Fruit fly (Drosophila melanogaster) whole organism, prepupa: Measurements from ENCODE around the gene ball.

Experiments
- Blimp-1 ChIP-seq: fragments of 200-800 bp; sonication (Bioruptor generic); optimal IDR thresholded peaks from 3 replicates; lab custom pipeline; 2017; ENCODE audit warnings: missing biosample characterization, missing genetic modification characterization, mild to moderate bottlenecking, moderate library complexity, missing genetic modification reagents
- CG11762 ChIP-seq: fragments of 200-800 bp; sonication (Bioruptor generic); optimal IDR thresholded peaks from 3 replicates; lab custom pipeline; 2016; ENCODE audit warnings: missing biosample characterization, missing genetic modification characterization; ENCODE audit not compliant: insufficient read depth
- CG15336 ChIP-seq: fragments of 200-800 bp; sonication (Bioruptor generic); IDR thresholded peaks from 2 replicates; pipeline ENCODE4 v1.3.6; 2022; ENCODE audit warnings: missing biosample characterization, missing genetic modification characterization
- CG1621 ChIP-seq: fragments of 200-800 bp; sonication (Bioruptor generic); optimal IDR thresholded peaks from 3 replicates; lab custom pipeline; 2018; ENCODE audit warnings: missing biosample characterization, mild to moderate bottlenecking, missing genetic modification characterization
- CG16779 ChIP-seq: fragments of 200-800 bp; sonication (Bioruptor generic); optimal IDR thresholded peaks from 3 replicates; lab custom pipeline; 2017; ENCODE audit warnings: missing biosample characterization, mild to moderate bottlenecking, missing genetic modification characterization
- CG31627 ChIP-seq: fragments of 200-800 bp; sonication (Bioruptor generic); optimal IDR thresholded peaks from 3 replicates; lab custom pipeline; 2016; ENCODE audit warnings: missing biosample characterization, missing genetic modification characterization
- CG34406 ChIP-seq: fragments of 200-800 bp; sonication (Bioruptor generic); optimal IDR thresholded peaks from 3 replicates; lab custom pipeline; 2016; ENCODE audit warnings: missing biosample characterization, missing genetic modification characterization
- CG3919 ChIP-seq: fragments of 200-800 bp; sonication (Bioruptor generic); optimal IDR thresholded peaks from 3 replicates; lab custom pipeline; 2016; ENCODE audit warnings: missing biosample characterization, missing genetic modification characterization
- CG4318 ChIP-seq: fragments of 200-800 bp; sonication (Bioruptor generic); optimal IDR thresholded peaks from 3 replicates; lab custom pipeline; 2017; ENCODE audit warnings: missing biosample characterization, mild to moderate bottlenecking, missing genetic modification characterization
- CG6163 ChIP-seq: fragments of 200-800 bp; sonication (Bioruptor generic); IDR thresholded peaks from 3 replicates; pipeline ENCODE4 v1.3.6; 2022; ENCODE audit warnings: missing biosample characterization, missing genetic modification characterization
- CG6276 ChIP-seq: fragments of 200-800 bp; sonication (Bioruptor generic); optimal IDR thresholded peaks from 2 replicates; lab custom pipeline; 2017; ENCODE audit warnings: missing biosample characterization, mild to moderate bottlenecking, missing genetic modification characterization
- CG6792 ChIP-seq: fragments of 200-800 bp; sonication (Bioruptor generic); optimal IDR thresholded peaks from 3 replicates; lab custom pipeline; 2016; ENCODE audit warnings: missing biosample characterization, missing genetic modification characterization
- CG6808 ChIP-seq: fragments of 200-800 bp; sonication (Bioruptor generic); optimal IDR thresholded peaks from 3 replicates; lab custom pipeline; 2017; ENCODE audit warnings: missing biosample characterization, missing genetic modification characterization, mild to moderate bottlenecking, moderate library complexity, missing genetic modification reagents
- CG6854 ChIP-seq: fragments of 200-800 bp; sonication (Bioruptor generic); optimal IDR thresholded peaks from 2 replicates; lab custom pipeline; 2017; ENCODE audit warnings: missing biosample characterization, mild to moderate bottlenecking, missing genetic modification characterization
- CG7368 ChIP-seq: fragments of 200-800 bp; sonication (Bioruptor generic); optimal IDR thresholded peaks from 3 replicates; lab custom pipeline; 2016; ENCODE audit warnings: missing biosample characterization, missing genetic modification characterization
- CG8119 ChIP-seq: fragments of 200-800 bp; sonication (Bioruptor generic); IDR thresholded peaks from 3 replicates; pipeline ENCODE4 v1.3.6; 2022; ENCODE audit warnings: missing biosample characterization, missing genetic modification characterization
- CG8319 ChIP-seq: fragments of 200-800 bp; sonication (Bioruptor generic); optimal IDR thresholded peaks from 3 replicates; lab custom pipeline; 2016; ENCODE audit warnings: missing biosample characterization, missing genetic modification characterization
- CG8632 ChIP-seq: fragments of 200-800 bp; sonication (Bioruptor generic); optimal IDR thresholded peaks from 3 replicates; lab custom pipeline; 2016; ENCODE audit warnings: missing biosample characterization, missing genetic modification characterization
- CG9139 ChIP-seq: fragments of 200-800 bp; sonication (Bioruptor generic); optimal IDR thresholded peaks from 3 replicates; lab custom pipeline; 2017; ENCODE audit warnings: missing biosample characterization, mild to moderate bottlenecking, missing genetic modification characterization
- Eip75B ChIP-seq: fragments of 200-800 bp; sonication (Bioruptor generic); optimal IDR thresholded peaks from 3 replicates; lab custom pipeline; 2016; ENCODE audit warnings: missing biosample characterization, missing genetic modification characterization
- Eip78C ChIP-seq: fragments of 200-800 bp; sonication (Bioruptor generic); peaks from one replicate; lab custom pipeline; 2016; ENCODE audit warnings: missing biosample characterization, missing genetic modification characterization
- Eip93F ChIP-seq: fragments of 200-800 bp; sonication (Bioruptor generic); optimal IDR thresholded peaks from 2 replicates; lab custom pipeline; 2016; ENCODE audit warnings: missing biosample characterization, mild to moderate bottlenecking, missing genetic modification characterization
- Ets96B ChIP-seq: fragments of 200-800 bp; optimal IDR thresholded peaks from 2 replicates; lab custom pipeline; 2019; ENCODE audit warnings: missing biosample characterization, mild to moderate bottlenecking, missing genetic modification characterization, moderate library complexity
- Gug ChIP-seq: fragments of 200-800 bp; sonication (Bioruptor generic); IDR thresholded peaks from 2 replicates; pipeline ENCODE4 v1.3.6; 2022; ENCODE audit warnings: missing biosample characterization, missing genetic modification characterization
- Hr38 ChIP-seq: sonication (Bioruptor generic); optimal IDR thresholded peaks from 2 replicates; lab custom pipeline; 2016; ENCODE audit warnings: missing biosample characterization, missing genetic modification characterization
- Hr4 ChIP-seq: fragments of 200-800 bp; sonication (Bioruptor generic); optimal IDR thresholded peaks from 3 replicates; lab custom pipeline; 2016; ENCODE audit warnings: missing biosample characterization, missing genetic modification characterization
- Lpt ChIP-seq: fragments of 200-800 bp; sonication (Bioruptor generic); optimal IDR thresholded peaks from 3 replicates; lab custom pipeline; 2016; ENCODE audit warnings: missing biosample characterization, missing genetic modification characterization
- Met ChIP-seq: fragments of 200-800 bp; sonication (Bioruptor generic); optimal IDR thresholded peaks from 3 replicates; lab custom pipeline; 2016; ENCODE audit warnings: missing biosample characterization, missing genetic modification characterization
- OdsH ChIP-seq: fragments of 200-800 bp; sonication (Bioruptor generic); optimal IDR thresholded peaks from 3 replicates; lab custom pipeline; 2016; ENCODE audit warnings: missing biosample characterization, missing genetic modification characterization
- Smox ChIP-seq: fragments of 200-800 bp; sonication (Bioruptor generic); optimal IDR thresholded peaks from 3 replicates; lab custom pipeline; 2016; ENCODE audit warnings: missing biosample characterization, missing genetic modification characterization
- Sox102F ChIP-seq: fragments of 200-800 bp; sonication (Bioruptor generic); optimal IDR thresholded peaks from 2 replicates; lab custom pipeline; 2016; ENCODE audit warnings: missing biosample characterization, mild to moderate bottlenecking, missing genetic modification characterization
- Sox14 ChIP-seq: fragments of 200-800 bp; sonication (Bioruptor generic); optimal IDR thresholded peaks from 3 replicates; lab custom pipeline; 2016; ENCODE audit warnings: missing biosample characterization, missing genetic modification characterization
- Sox15 ChIP-seq: fragments of 200-800 bp; sonication (Bioruptor generic); optimal IDR thresholded peaks from 3 replicates; lab custom pipeline; 2016; ENCODE audit warnings: missing biosample characterization, missing genetic modification characterization
- achi ChIP-seq: fragments of 200-800 bp; sonication (Bioruptor generic); optimal IDR thresholded peaks from 3 replicates; lab custom pipeline; 2016; ENCODE audit warnings: missing biosample characterization, missing genetic modification characterization
- dsx ChIP-seq: fragments of 200-800 bp; optimal IDR thresholded peaks from 3 replicates; lab custom pipeline; 2019; ENCODE audit warnings: missing biosample characterization, mild to moderate bottlenecking, missing genetic modification characterization, moderate library complexity; ENCODE audit not compliant: poor library complexity, severe bottlenecking
- eg ChIP-seq: fragments of 200-800 bp; sonication (Bioruptor generic); IDR thresholded peaks from 3 replicates; pipeline ENCODE4 v1.3.6; 2022; ENCODE audit warnings: missing biosample characterization, missing genetic modification characterization
- esn ChIP-seq: fragments of 200-800 bp; sonication (Bioruptor generic); optimal IDR thresholded peaks from 2 replicates; lab custom pipeline; 2016; ENCODE audit warnings: missing biosample characterization, mild to moderate bottlenecking, missing genetic modification characterization, moderate library complexity
- fd85E ChIP-seq: fragments of 200-800 bp; sonication (Bioruptor generic); optimal IDR thresholded peaks from 3 replicates; lab custom pipeline; 2016; ENCODE audit warnings: missing biosample characterization, missing genetic modification characterization
- fkh ChIP-seq: fragments of 200-800 bp; sonication (Bioruptor generic); optimal IDR thresholded peaks from 3 replicates; lab custom pipeline; 2017; ENCODE audit warnings: missing biosample characterization, mild to moderate bottlenecking, missing genetic modification characterization, moderate library complexity
- lz ChIP-seq: fragments of 200-800 bp; sonication (Bioruptor generic); optimal IDR thresholded peaks from 3 replicates; lab custom pipeline; 2016; ENCODE audit warnings: missing biosample characterization, missing genetic modification characterization
- net ChIP-seq: fragments of 200-800 bp; sonication (Bioruptor generic); optimal IDR thresholded peaks from 3 replicates; lab custom pipeline; 2016; ENCODE audit warnings: missing biosample characterization, missing genetic modification characterization
- pdm3 ChIP-seq: fragments of 200-800 bp; sonication (Bioruptor generic); optimal IDR thresholded peaks from 3 replicates; lab custom pipeline; 2016; ENCODE audit warnings: missing biosample characterization, missing genetic modification characterization
- spab ChIP-seq: fragments of 200-800 bp; sonication (Bioruptor generic); optimal IDR thresholded peaks from 2 replicates; lab custom pipeline; 2017; ENCODE audit warnings: missing biosample characterization, mild to moderate bottlenecking, missing genetic modification characterization, missing genetic modification reagents
- ss ChIP-seq, 2 experiments: fragments of 200-800 bp; sonication (Bioruptor generic); optimal IDR thresholded peaks; 2 replicates in 1 of 2; 3 replicates in 1 of 2; lab custom pipeline; 2017 to 2018; ENCODE audit warnings: mild to moderate bottlenecking in 2 of 2, missing biosample characterization in 2 of 2, missing genetic modification characterization in 2 of 2, moderate library complexity in 1 of 2
- svp ChIP-seq: fragments of 200-800 bp; sonication (Bioruptor generic); peaks from one replicate; lab custom pipeline; 2016; ENCODE audit warnings: missing biosample characterization, missing genetic modification characterization
- topi ChIP-seq: fragments of 200-800 bp; sonication (Bioruptor generic); optimal IDR thresholded peaks from 3 replicates; lab custom pipeline; 2016; ENCODE audit warnings: missing biosample characterization, missing genetic modification characterization
- vri ChIP-seq: fragments of 200-800 bp; sonication (Bioruptor generic); optimal IDR thresholded peaks from 3 replicates; lab custom pipeline; 2016; ENCODE audit warnings: missing biosample characterization, mild to moderate bottlenecking, missing genetic modification characterization

ball gene

DNA sequence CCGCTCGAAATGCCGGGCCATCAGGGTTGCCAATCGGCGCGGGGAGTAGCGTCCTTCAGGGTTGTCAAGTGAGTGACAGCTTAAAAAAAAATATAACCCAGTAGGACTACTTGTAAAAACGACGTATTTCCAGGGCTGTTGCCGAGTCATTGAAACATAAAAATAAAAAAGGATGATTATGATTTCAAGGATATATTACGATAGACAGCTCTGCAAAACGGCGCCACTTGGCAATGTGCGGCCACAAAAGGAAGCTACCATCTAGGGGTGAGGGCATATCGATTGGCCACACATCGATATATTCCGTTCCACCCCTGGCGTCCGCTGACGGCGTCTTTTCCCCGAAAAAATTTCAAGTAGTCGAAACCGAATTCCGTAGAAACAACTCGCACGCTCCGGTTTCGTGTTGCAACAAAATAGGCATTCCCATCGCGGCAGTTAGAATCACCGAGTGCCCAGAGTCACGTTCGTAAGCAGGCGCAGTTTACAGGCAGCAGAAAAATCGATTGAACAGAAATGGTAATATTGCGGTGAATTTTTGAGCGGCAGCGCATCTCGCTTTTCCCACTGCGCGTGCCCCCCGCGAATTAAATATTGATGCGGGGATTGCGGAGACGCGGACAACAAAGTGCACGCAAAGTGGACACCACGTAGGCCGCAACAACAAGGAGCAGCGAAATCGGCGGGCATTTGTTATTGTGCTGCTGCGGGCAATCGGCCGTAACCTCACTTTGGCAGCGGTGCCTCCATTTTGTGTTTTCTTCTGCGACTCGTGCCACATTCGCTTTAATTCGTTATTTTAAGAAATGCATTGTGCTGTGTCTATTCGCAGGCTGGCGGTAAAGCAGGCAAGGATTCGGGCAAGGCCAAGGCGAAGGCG, at the start of gene ball, which contains the start of gene His2Av (continued):
- TF ChIP-seq eg (GFP tag; lab: Robert Waterston, UW) (peak; percentile 80), dsx (GFP tag; lab: Kevin White, UChicago) (peak; percentile 32), net (peak; percentile 83), CG6792 (peak; percentile 76), Smox (peak; percentile 79), svp (peak; percentile 88), fd85E (no peak), vri (GFP tag; lab: Kevin White, UChicago) (peak; percentile 69), OdsH (peak; percentile 81), Hr4 (GFP tag; lab: Kevin White, UChicago) (peak; percentile 87)

DNA sequence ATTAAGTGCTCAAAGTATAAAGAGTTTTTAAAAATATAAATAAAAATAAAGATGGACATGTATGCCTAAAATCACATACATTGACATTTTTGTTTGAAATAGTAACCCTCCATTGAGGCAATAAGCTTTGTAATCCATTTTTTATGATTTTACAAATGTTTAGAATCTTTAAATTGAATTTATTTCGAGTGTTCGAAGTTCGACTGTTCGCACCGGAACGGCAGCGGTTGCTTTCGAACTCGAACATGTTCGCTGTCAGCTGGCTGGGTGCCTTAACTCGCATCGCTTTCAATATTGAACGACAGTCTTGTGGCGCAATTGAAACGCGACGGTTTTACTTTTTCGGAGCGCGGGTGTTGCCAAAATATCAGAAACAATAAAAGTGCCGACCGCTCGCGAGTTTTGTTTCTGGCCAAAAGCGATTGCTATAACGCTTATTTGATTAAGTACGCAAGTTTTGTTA, 48.9 kb upstream of the ball start, which contains the start of gene CG46339:
Gene CG46339 (plus strand): TSS at position 299 of the 463 bp plus-strand sequence.
- TF ChIP-seq CG8632 (GFP tag; lab: Kevin White, UChicago) = no peak
- TF ChIP-seq Met = no peak
- peak; percentile 63 for TF ChIP-seq Ets96B (tag; lab: Kevin White, UChicago)
- peak; percentile 80 for TF ChIP-seq CG6854 (GFP tag; lab: Kevin White, UChicago)
- TF ChIP-seq CG6163 (GFP tag; lab: Robert Waterston, UW) = peak; percentile 55; the same call in 2 of the 3 replicates
- TF ChIP-seq CG9139 (GFP tag; lab: Kevin White, UChicago) = peak; percentile 31
- peak; percentile 73 for TF ChIP-seq eg (GFP tag; lab: Robert Waterston, UW)
- no peak for TF ChIP-seq Hr4 (GFP tag; lab: Kevin White, UChicago)
- peak; percentile 20 for TF ChIP-seq CG7368 (GFP tag; lab: Kevin White, UChicago)
- no peak for TF ChIP-seq Sox15 (GFP tag; lab: Kevin White, UChicago)
- TF ChIP-seq Eip78C (GFP tag; lab: Kevin White, UChicago) = peak; percentile 65
- peak; percentile 29 for TF ChIP-seq CG8319
- no peak for TF ChIP-seq pdm3 (GFP tag; lab: Kevin White, UChicago)
- TF ChIP-seq spab (GFP tag; lab: Kevin White, UChicago) = peak; percentile 12
- TF ChIP-seq topi = peak; percentile 5
- peak; percentile 86 for TF ChIP-seq vri (GFP tag; lab: Kevin White, UChicago)
- TF ChIP-seq CG3919 = peak; percentile 58
- peak; percentile 15 for TF ChIP-seq CG1621
- TF ChIP-seq net = peak; percentile 54
- TF ChIP-seq Eip75B = no peak
- peak; percentile 3 for TF ChIP-seq Blimp-1 (GFP tag; lab: Kevin White, UChicago)
- TF ChIP-seq svp = no peak
- TF ChIP-seq CG11762 (GFP tag; lab: Kevin White, UChicago) = peak; percentile 22
- peak; percentile 74 for TF ChIP-seq fkh (GFP tag; lab: Kevin White, UChicago)
- peak; percentile 57 for TF ChIP-seq CG16779
- peak; percentile 14 for TF ChIP-seq Lpt (GFP tag; lab: Kevin White, UChicago)
- TF ChIP-seq achi (GFP tag; lab: Kevin White, UChicago) = peak; percentile 56
- TF ChIP-seq Eip93F = no peak
- TF ChIP-seq Hr38 (GFP tag; lab: Kevin White, UChicago) = no peak
- TF ChIP-seq Sox102F (GFP tag; lab: Kevin White, UChicago) = peak; percentile 53
- peak; percentile 8 for TF ChIP-seq OdsH
- TF ChIP-seq CG6276 (GFP tag; lab: Kevin White, UChicago) = peak; percentile 61
- TF ChIP-seq CG31627 (GFP tag; lab: Kevin White, UChicago) = no peak
- TF ChIP-seq CG6792 = peak; percentile 17
- peak; percentile 8 for TF ChIP-seq CG34406 (GFP tag; lab: Kevin White, UChicago)
- TF ChIP-seq CG8119 (GFP tag; lab: Robert Waterston, UW) = peak; percentile 30; the same call in 1 of the 3 replicates
- TF ChIP-seq CG6808 (GFP tag; lab: Kevin White, UChicago) = peak; percentile 27
- peak; percentile 32 for TF ChIP-seq lz
- TF ChIP-seq Gug (GFP tag; lab: Robert Waterston, UW) = no peak
- peak; percentile 57 for TF ChIP-seq esn (GFP tag; lab: Kevin White, UChicago)
- peak; percentile 13 for TF ChIP-seq Sox14 (GFP tag; lab: Kevin White, UChicago)
- peak; percentile 39 to 44 for TF ChIP-seq ss (GFP tag; optimal IDR thresholded peaks at IDR 0.05; lab: Kevin White, UChicago)
- no peak for TF ChIP-seq CG4318 (GFP tag; lab: Kevin White, UChicago)
- TF ChIP-seq CG15336 (GFP tag; lab: Robert Waterston, UW) = peak; percentile 58; the same call in 1 of the 2 replicates
